Fruit fly (Drosophila melanogaster): Measurements from ENCODE around the gene Saf-B.

Saf-B gene

dm6 chr3R:24805048-24805447 is 12.2 kb upstream of the Saf-B start, which contains the start of gene polybromo (continued):
- TF ChIP-seq zen (tag; optimal IDR thresholded peaks at IDR 0.05) (no peak), inv (GFP tag; IDR thresholded peaks at IDR 0.05; ENCODE audit: partially characterized antibody) (peak; percentile 69), Hr51 (GFP tag; optimal IDR thresholded peaks at IDR 0.05) (no peak), psq (GFP tag; optimal IDR thresholded peaks at IDR 0.05) (no peak), unpg (GFP tag; optimal IDR thresholded peaks at IDR 0.05) (no peak), pzg (GFP tag; optimal IDR thresholded peaks at IDR 0.05) (peak; percentile 80), gcm2 (GFP tag; optimal IDR thresholded peaks at IDR 0.05) (no peak), CG17328 (GFP tag; IDR thresholded peaks at IDR 0.05) (no peak), Tbp (GFP tag; optimal IDR thresholded peaks at IDR 0.05) (no peak), luna (GFP tag; optimal IDR thresholded peaks at IDR 0.05) (no peak), pros (GFP tag; optimal IDR thresholded peaks at IDR 0.05) (no peak), phol (tag; optimal IDR thresholded peaks at IDR 0.05) (peak; percentile 11), CG2120 (GFP tag; optimal IDR thresholded peaks at IDR 0.05) (peak; percentile 13), pho (GFP tag; optimal IDR thresholded peaks at IDR 0.05) (no peak), Mes4 (GFP tag; optimal IDR thresholded peaks at IDR 0.05) (no peak), tup (GFP tag; optimal IDR thresholded peaks at IDR 0.05) (no peak), Lpt (GFP tag; optimal IDR thresholded peaks at IDR 0.05) (no peak), tx (GFP tag; optimal IDR thresholded peaks at IDR 0.05) (no peak), Hsf (GFP tag; optimal IDR thresholded peaks at IDR 0.05) (no peak), Abd-B (GFP tag; optimal IDR thresholded peaks at IDR 0.05) (no peak), pb (GFP tag; optimal IDR thresholded peaks at IDR 0.05) (no peak), knrl (GFP tag; IDR thresholded peaks at IDR 0.05; ENCODE audit: partially characterized antibody) (peak; percentile 83), CG12236 (GFP tag; optimal IDR thresholded peaks at IDR 0.05) (no peak), hb (GFP tag; IDR thresholded peaks at IDR 0.05; ENCODE audit: partially characterized antibody) (peak; percentile 77; the same call in 1 of the 3 replicates), CG13287 (GFP tag; IDR thresholded peaks at IDR 0.05; ENCODE audit: partially characterized antibody) (peak; percentile 93), CG12299 (tag; optimal IDR thresholded peaks at IDR 0.05) (no peak), CG9932 (GFP tag; IDR thresholded peaks at IDR 0.05) (peak; percentile 36; the same call in 1 of the 2 replicates), CoRest (tag; optimal IDR thresholded peaks at IDR 0.05) (no peak), eve (GFP tag; optimal IDR thresholded peaks at IDR 0.05) (no peak), Six4 (GFP tag; optimal IDR thresholded peaks at IDR 0.05) (no peak), CG17385 (GFP tag; optimal IDR thresholded peaks at IDR 0.05) (no peak), CG34376 (GFP tag; optimal IDR thresholded peaks at IDR 0.05) (no peak), Hr78 (GFP tag; optimal IDR thresholded peaks at IDR 0.05) (no peak), CHES-1-like (GFP tag; optimal IDR thresholded peaks at IDR 0.05) (peak; percentile 1), dan (GFP tag; IDR thresholded peaks at IDR 0.05) (no peak), maf-S (GFP tag; optimal IDR thresholded peaks at IDR 0.05) (no peak), ash1 (GFP tag; optimal IDR thresholded peaks at IDR 0.05) (no peak), CG34224 (GFP tag; IDR thresholded peaks at IDR 0.05; ENCODE audit: partially characterized antibody) (peak; percentile 89), Chrac-16 (GFP tag; optimal IDR thresholded peaks at IDR 0.05) (no peak), CG30431 (GFP tag; optimal IDR thresholded peaks at IDR 0.05) (no peak), dimm (GFP tag; IDR thresholded peaks at IDR 0.05) (no peak), CG10267 (tag; optimal IDR thresholded peaks at IDR 0.05) (peak; percentile 12), CG4707 (GFP tag; optimal IDR thresholded peaks at IDR 0.05) (no peak), pum (GFP tag; optimal IDR thresholded peaks at IDR 0.05) (no peak), nmo (GFP tag; optimal IDR thresholded peaks at IDR 0.05) (peak; percentile 30), CG8944 (GFP tag; optimal IDR thresholded peaks at IDR 0.05) (no peak), CG4424 (GFP tag; optimal IDR thresholded peaks at IDR 0.05) (no peak), slp2 (GFP tag; optimal IDR thresholded peaks at IDR 0.05) (no peak), aop (GFP tag; IDR thresholded peaks at IDR 0.05) (no peak), CG17829 (tag; optimal IDR thresholded peaks at IDR 0.05) (peak; percentile 37), gsb (GFP tag; IDR thresholded peaks at IDR 0.05) (no peak)

All from whole organism, embryonic.